Fruit fly (Drosophila melanogaster): ENCODE results near the gene jigr1.

jigr1 gene

dm6 chr3R:25637294-25638174 is at the start of gene jigr1 (continued):
- TF ChIP-seq D19A (tag; optimal IDR thresholded peaks at IDR 0.05) (peak; percentile 96), sqz (GFP tag; optimal IDR thresholded peaks at IDR 0.05) (no peak), sr (GFP tag; IDR thresholded peaks at IDR 0.05) (no peak), Ets65A (GFP tag) (peak; percentile 90), Neu2 (GFP tag; optimal IDR thresholded peaks at IDR 0.05; ENCODE audit: borderline replicate concordance) (peak; percentile 70), Hr39 (optimal IDR thresholded peaks at IDR 0.05) (no peak), CG7963 (GFP tag; IDR thresholded peaks at IDR 0.05; ENCODE audit: partially characterized antibody) (no peak), sens (GFP tag) (peak; percentile 91), CG17612 (GFP tag; IDR thresholded peaks at IDR 0.05) (no peak), CG7556 (GFP tag; optimal IDR thresholded peaks at IDR 0.05) (peak; percentile 46), Dip3 (GFP tag; optimal IDR thresholded peaks at IDR 0.05) (no peak), CG6854 (GFP tag; optimal IDR thresholded peaks at IDR 0.05) (no peak), nom (GFP tag; optimal IDR thresholded peaks at IDR 0.05) (peak; percentile 64), Lim3 (GFP tag; IDR thresholded peaks at IDR 0.05) (no peak), oc (tag; optimal IDR thresholded peaks at IDR 0.05) (no peak), CG15479 (GFP tag; optimal IDR thresholded peaks at IDR 0.05) (peak; percentile 67), bab2 (GFP tag; optimal IDR thresholded peaks at IDR 0.05) (no peak), mld (GFP tag; IDR thresholded peaks at IDR 0.05; ENCODE audit: partially characterized antibody) (no peak), CG5245 (GFP tag; optimal IDR thresholded peaks at IDR 0.05) (no peak), salm (tag; optimal IDR thresholded peaks at IDR 0.05) (no peak), CG6254 (GFP tag; optimal IDR thresholded peaks at IDR 0.05) (peak; percentile 40), CHES-1-like (GFP tag; optimal IDR thresholded peaks at IDR 0.05) (no peak), Eip74EF (GFP tag; optimal IDR thresholded peaks at IDR 0.05) (no peak), CG12071 (GFP tag; optimal IDR thresholded peaks at IDR 0.05) (no peak), dm (GFP tag; optimal IDR thresholded peaks at IDR 0.05) (no peak), CG33213 (GFP tag; optimal IDR thresholded peaks at IDR 0.05) (no peak), dan (GFP tag; IDR thresholded peaks at IDR 0.05) (peak; percentile 10; the same call in 1 of the 2 replicates), Nf-YA (GFP tag; IDR thresholded peaks at IDR 0.05) (no peak), z (GFP tag; IDR thresholded peaks at IDR 0.05) (no peak), CG2712 (tag; optimal IDR thresholded peaks at IDR 0.05) (peak; percentile 82), CG14050 (GFP tag; IDR thresholded peaks at IDR 0.05) (no peak), bcd (GFP tag; optimal IDR thresholded peaks at IDR 0.05) (no peak), Meics (GFP tag; optimal IDR thresholded peaks at IDR 0.05) (no peak), CG12744 (GFP tag; optimal IDR thresholded peaks at IDR 0.05) (no peak), Lhr (GFP tag; optimal IDR thresholded peaks at IDR 0.05) (no peak), ap (GFP tag; IDR thresholded peaks at IDR 0.05) (no peak), ind (GFP tag; optimal IDR thresholded peaks at IDR 0.05) (no peak), CG12769 (tag; optimal IDR thresholded peaks at IDR 0.05) (no peak), CG10462 (GFP tag; optimal IDR thresholded peaks at IDR 0.05) (no peak), shn (GFP tag; optimal IDR thresholded peaks at IDR 0.05) (no peak), CG14860 (GFP tag; IDR thresholded peaks at IDR 0.05; ENCODE audit: partially characterized antibody) (no peak), GATAe (GFP tag; conservative IDR thresholded peaks at IDR 0.05) (no peak), CG4360 (GFP tag; IDR thresholded peaks at IDR 0.05) (no peak), gro (GFP tag; optimal IDR thresholded peaks at IDR 0.05) (no peak), CG6683 (GFP tag; optimal IDR thresholded peaks at IDR 0.05) (no peak)
